Worm (Caenorhabditis elegans): ENCODE data around the gene nep-18.
"Not testable (repeated sequence)": the region's sequence is repeated elsewhere in the genome, so short reads cannot be mapped to it uniquely, and the experiment has no call there.

ce11 chrII:2534952-2535351, 28.9 kb downstream of the nep-18 start, which contains the start of gene K02F6.8:
- not testable (repeated sequence) for TF ChIP-seq ztf-29 (GFP tag; IDR thresholded peaks at IDR 0.05); cog-1 (tag; optimal IDR thresholded peaks at IDR 0.05)

Data from whole organism, midembryonic.